Worm (Caenorhabditis elegans): Measurements from ENCODE around the gene T18D3.5.

DNA sequence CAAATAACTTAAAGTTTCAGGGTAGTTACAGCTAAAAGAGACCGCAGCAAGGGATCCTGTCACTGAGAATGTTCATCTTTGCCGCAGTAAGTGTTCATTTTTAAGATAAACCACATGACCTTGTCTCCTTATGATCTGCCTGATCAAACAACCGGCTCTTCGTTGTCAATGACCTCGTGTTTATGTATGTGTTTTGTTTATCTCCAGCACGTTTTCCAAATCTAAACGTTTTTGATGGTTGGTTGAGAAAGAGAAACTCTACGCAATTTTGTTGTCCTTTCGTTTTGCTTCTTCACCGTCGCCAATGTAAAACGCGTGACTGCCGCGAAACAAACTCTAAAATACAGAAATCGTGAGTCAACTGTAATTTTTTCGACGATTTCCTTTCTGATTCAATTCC is 29.5 kb upstream of the T18D3.5 start, which contains the start of gene tsct-1:
- TF ChIP-seq ztf-29 (GFP tag; IDR thresholded peaks at IDR 0.05) (no peak), ztf-23 (GFP tag; IDR thresholded peaks at IDR 0.05) (no peak), ref-1 (GFP tag; conservative IDR thresholded peaks at IDR 0.05) (no peak), flt-1 (GFP tag; IDR thresholded peaks at IDR 0.05) (no peak), cog-1 (tag; optimal IDR thresholded peaks at IDR 0.05) (no peak), T22C8.4 (GFP tag; IDR thresholded peaks at IDR 0.05) (no peak), med-1 (GFP tag; optimal IDR thresholded peaks at IDR 0.05; ENCODE audit: insufficient read depth) (no peak), klf-2 (GFP tag; conservative IDR thresholded peaks at IDR 0.05) (no peak)

Measured in whole organism, midembryonic.